Worm (Caenorhabditis elegans): ENCODE results near the gene K02A2.1.

Gene K02A2.1

DNA sequence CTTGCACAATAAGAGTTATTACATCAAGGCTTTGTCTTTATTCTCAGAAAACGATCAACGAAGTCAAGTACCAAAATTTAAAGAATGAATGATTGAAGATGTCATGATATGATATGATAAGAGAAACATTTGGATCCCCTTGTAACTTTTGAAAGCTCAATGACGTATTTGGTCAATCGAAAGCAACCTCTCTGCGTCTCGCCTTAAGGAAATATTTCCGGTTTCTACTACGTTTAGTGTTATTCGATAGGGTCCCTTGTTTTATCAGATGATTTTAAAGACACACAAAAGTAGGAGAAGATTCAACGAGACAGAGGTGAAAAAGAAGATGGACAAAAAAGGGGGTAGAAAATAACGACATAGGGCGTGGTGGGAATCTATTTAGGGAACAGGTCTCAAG lies 21.8 kb upstream of the K02A2.1 start:
- TF ChIP-seq lin-15B (tag; optimal IDR thresholded peaks at IDR 0.05) (no peak), mdl-1 (tag; optimal IDR thresholded peaks at IDR 0.05) (peak in 1 of 2 experiments; percentile 61), F37D6.2 (tag; optimal IDR thresholded peaks at IDR 0.05) (no peak), mdt-29 (GFP tag; IDR thresholded peaks at IDR 0.05) (no peak), aly-2 (tag; optimal IDR thresholded peaks at IDR 0.05) (no peak), nhr-48 (tag; optimal IDR thresholded peaks at IDR 0.05) (peak; percentile 22), daf-8 (GFP tag; IDR thresholded peaks at IDR 0.05) (no peak), tag-97 (GFP tag; IDR thresholded peaks at IDR 0.05) (no peak), php-3 (GFP tag; IDR thresholded peaks at IDR 0.05) (no peak), nhr-6 (tag; optimal IDR thresholded peaks at IDR 0.05) (no peak), nhr-25 (tag; optimal IDR thresholded peaks at IDR 0.05; ENCODE audit: borderline replicate concordance, insufficient read depth) (peak; percentile 37), ceh-62 (tag; optimal IDR thresholded peaks at IDR 0.05) (no peak), dmd-6 (GFP tag; IDR thresholded peaks at IDR 0.05) (no peak), daf-16 (GFP tag; optimal IDR thresholded peaks at IDR 0.05) (no peak), daf-16 (tag; optimal IDR thresholded peaks at IDR 0.05) (no peak), ceh-32 (tag; optimal IDR thresholded peaks at IDR 0.05; ENCODE audit: poor library complexity) (no peak), zip-11 (GFP tag; IDR thresholded peaks at IDR 0.05) (no peak), hlh-11 (tag; optimal IDR thresholded peaks at IDR 0.05) (peak; percentile 29), lin-1 (GFP tag; IDR thresholded peaks at IDR 0.05) (no peak), lin-38 (GFP tag; IDR thresholded peaks at IDR 0.05) (no peak), F26F4.8 (GFP tag; conservative IDR thresholded peaks at IDR 0.05) (no peak), R02D3.7 (tag; optimal IDR thresholded peaks at IDR 0.05) (no peak), nhr-28 (tag; optimal IDR thresholded peaks at IDR 0.05) (peak; percentile 35), daf-19 (GFP tag; conservative IDR thresholded peaks at IDR 0.05) (no peak), unc-62 (GFP tag; optimal IDR thresholded peaks at IDR 0.05 in 1 of 2) (no peak), unc-62 (tag; optimal IDR thresholded peaks at IDR 0.05) (no peak), ama-1 (optimal IDR thresholded peaks at IDR 0.05) (no peak)

DNA sequence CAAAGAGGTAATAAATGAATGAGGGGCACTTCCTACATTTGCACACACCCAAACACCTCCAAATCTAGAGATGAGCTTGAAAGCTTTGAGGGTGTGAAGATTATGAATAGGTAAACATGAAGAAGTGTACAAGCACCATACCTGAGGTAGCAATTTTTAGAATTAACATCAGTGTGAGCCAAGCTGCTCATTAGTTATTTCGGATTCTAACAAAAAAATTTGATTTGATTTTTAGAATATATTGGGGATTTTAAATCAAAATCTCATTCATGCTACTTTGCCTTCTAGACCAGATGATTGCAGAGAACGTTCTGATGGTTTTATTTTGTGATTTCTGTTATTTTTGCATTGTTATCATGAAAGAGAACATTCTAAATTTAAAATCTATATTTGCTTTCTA lies 21.3 kb upstream of the K02A2.1 start:
- TF ChIP-seq unc-62 (GFP tag; optimal IDR thresholded peaks at IDR 0.05 in 1 of 2): peak in 1 of 2 experiments; percentile 96
- no peak for TF ChIP-seq unc-62 (tag; optimal IDR thresholded peaks at IDR 0.05)
- no peak for TF ChIP-seq D1046.2 (GFP tag; IDR thresholded peaks at IDR 0.05)

DNA sequence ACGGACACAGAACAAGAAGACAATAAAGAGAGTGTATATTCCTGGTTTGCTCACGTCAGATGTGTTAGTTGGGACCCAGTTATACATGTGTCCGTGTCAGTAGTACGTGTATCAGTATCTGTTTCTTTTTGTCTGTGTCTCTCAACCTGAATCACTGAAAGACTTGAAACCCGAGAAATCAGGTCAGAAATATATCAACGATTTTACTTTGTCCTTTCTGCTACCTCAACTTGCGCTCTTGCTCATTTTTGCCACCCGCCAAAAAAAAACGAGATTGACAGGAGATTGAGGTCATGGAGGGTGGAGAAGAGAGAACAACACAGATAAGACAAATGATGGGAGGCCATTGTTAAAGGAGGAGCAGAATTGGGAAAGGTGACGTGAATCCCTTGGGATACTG lies 15.5 kb upstream of the K02A2.1 start:
- no peak for TF ChIP-seq ceh-44 (GFP tag; IDR thresholded peaks at IDR 0.05)
- peak; percentile 97 for TF ChIP-seq aha-1 (tag)
- TF ChIP-seq zip-2 (tag; optimal IDR thresholded peaks at IDR 0.05): no peak
- TF ChIP-seq madf-9 (GFP tag; conservative IDR thresholded peaks at IDR 0.05): no peak
- TF ChIP-seq unc-62 (GFP tag; optimal IDR thresholded peaks at IDR 0.05 in 1 of 2): peak in 1 of 2 experiments; percentile 89
- TF ChIP-seq unc-62 (tag; optimal IDR thresholded peaks at IDR 0.05): no peak
- TF ChIP-seq hmg-1.1 (GFP tag; IDR thresholded peaks at IDR 0.05): no peak

- no peak for TF ChIP-seq Y5F2A.4 (GFP tag; optimal IDR thresholded peaks at IDR 0.05)
- no peak for TF ChIP-seq attf-4 (tag; optimal IDR thresholded peaks at IDR 0.05)
- no peak for TF ChIP-seq zip-11 (GFP tag; IDR thresholded peaks at IDR 0.05)
- peak; percentile 69 for TF ChIP-seq nhr-28 (tag; optimal IDR thresholded peaks at IDR 0.05)
- TF ChIP-seq dmd-8 (GFP tag; IDR thresholded peaks at IDR 0.05): no peak
- no peak for TF ChIP-seq cey-2 (tag; optimal IDR thresholded peaks at IDR 0.05; ENCODE audit: borderline replicate concordance, insufficient read depth)
- TF ChIP-seq dve-1 (tag; optimal IDR thresholded peaks at IDR 0.05; ENCODE audit: insufficient read depth): no peak
- peak in 1 of 2 experiments; percentile 13 for TF ChIP-seq lsy-2 (tag; optimal IDR thresholded peaks at IDR 0.05)
- no peak for TF ChIP-seq nhr-6 (tag; optimal IDR thresholded peaks at IDR 0.05)
- no peak for TF ChIP-seq dpl-1 (GFP tag; optimal IDR thresholded peaks at IDR 0.05)
- TF ChIP-seq skn-1 (tag; optimal IDR thresholded peaks at IDR 0.05): no peak
- TF ChIP-seq mxl-3 (GFP tag; optimal IDR thresholded peaks at IDR 0.05): no peak
- no peak for TF ChIP-seq unc-62 (GFP tag; optimal IDR thresholded peaks at IDR 0.05 in 1 of 2)
- no peak for TF ChIP-seq unc-62 (tag; optimal IDR thresholded peaks at IDR 0.05)
- TF ChIP-seq duxl-1 (tag; optimal IDR thresholded peaks at IDR 0.05; ENCODE audit: poor library complexity): no peak
- TF ChIP-seq mep-1 (tag; optimal IDR thresholded peaks at IDR 0.05): peak; percentile 59
- no peak for TF ChIP-seq daf-16 (GFP tag; optimal IDR thresholded peaks at IDR 0.05)
- peak; percentile 93 for TF ChIP-seq daf-16 (tag; optimal IDR thresholded peaks at IDR 0.05)
Measured at ce11 chrII:7420157-7420556, 14.9 kb upstream of the K02A2.1 start.

All from whole organism, L4 larva.